Fruit fly (Drosophila melanogaster): ENCODE results near the gene Sr-CIV.

dm6 chr2L:3543062-3543461 lies 19.2 kb upstream of the Sr-CIV start:
- TF ChIP-seq h (optimal IDR thresholded peaks at IDR 0.05) (no peak), psq (optimal IDR thresholded peaks at IDR 0.05) (no peak), Sin3A (optimal IDR thresholded peaks at IDR 0.05) (no peak), Myc (optimal IDR thresholded peaks at IDR 0.05) (no peak), insv (optimal IDR thresholded peaks at IDR 0.05) (no peak)
